Fruit fly (Drosophila melanogaster) whole organism, wandering third instar larva: ENCODE results near the gene Cpr30B.

Experiments used
- Abd-B ChIP-seq: fragments of >200 bp; optimal IDR thresholded peaks from 2 replicates; lab custom pipeline; 2017; ENCODE audit warnings: missing biosample characterization, missing genetic modification characterization
- CG32264 ChIP-seq: fragments of 200-800 bp; sonication (Bioruptor generic); optimal IDR thresholded peaks from 2 replicates; lab custom pipeline; 2016; ENCODE audit warnings: missing biosample characterization, missing genetic modification characterization
- CG9705 ChIP-seq: fragments of 200-800 bp; sonication (Bioruptor generic); optimal IDR thresholded peaks from 2 replicates; lab custom pipeline; 2018; ENCODE audit warnings: missing biosample characterization, mild to moderate bottlenecking, missing genetic modification characterization
- CrebA ChIP-seq: fragments of 200-800 bp; sonication (Bioruptor generic); optimal IDR thresholded peaks from 2 replicates; lab custom pipeline; 2016; ENCODE audit warnings: missing biosample characterization, mild to moderate bottlenecking, missing genetic modification characterization, borderline replicate concordance
- Dfd ChIP-seq: fragments of >200 bp; optimal IDR thresholded peaks from 2 replicates; lab custom pipeline; 2017; ENCODE audit warnings: missing biosample characterization, missing genetic modification characterization
- Dif ChIP-seq: fragments of 200-275, 200-300 bp; sonication (Bioruptor generic); optimal IDR thresholded peaks from 2 replicates; lab custom pipeline; 2018; ENCODE audit warnings: missing biosample characterization, missing genetic modification characterization; ENCODE audit not compliant: partially characterized antibody
- GATAd ChIP-seq: sonication (Bioruptor generic); optimal IDR thresholded peaks from 2 replicates; lab custom pipeline; 2016; ENCODE audit warnings: missing biosample characterization, missing genetic modification characterization
- HLH106 ChIP-seq: fragments of 200-800 bp; optimal IDR thresholded peaks from 3 replicates; lab custom pipeline; 2019; ENCODE audit warnings: missing biosample characterization, mild to moderate bottlenecking, missing genetic modification characterization, moderate library complexity
- Hnf4 ChIP-seq: fragments of 200-800 bp; sonication (Bioruptor generic); optimal IDR thresholded peaks from 2 replicates; lab custom pipeline; 2016; ENCODE audit warnings: missing biosample characterization, mild to moderate bottlenecking, missing genetic modification characterization
- Hr78 ChIP-seq: fragments of >200 bp; optimal IDR thresholded peaks from 2 replicates; lab custom pipeline; 2017; ENCODE audit warnings: missing biosample characterization, missing genetic modification characterization
- Hr83 ChIP-seq: fragments of 200-300 bp; sonication (Bioruptor generic); optimal IDR thresholded peaks from 2 replicates; lab custom pipeline; 2016; ENCODE audit warnings: missing biosample characterization, mild to moderate bottlenecking, missing genetic modification characterization, moderate library complexity; ENCODE audit not compliant: poor library complexity, severe bottlenecking
- Jra ChIP-seq: sonication (Bioruptor generic); optimal IDR thresholded peaks from 2 replicates; lab custom pipeline; 2016; ENCODE audit warnings: missing biosample characterization, missing genetic modification characterization
- Mio ChIP-seq: sonication (Bioruptor generic); optimal IDR thresholded peaks from 2 replicates; lab custom pipeline; 2016; ENCODE audit warnings: missing biosample characterization, missing genetic modification characterization
- Myc ChIP-seq: fragments of >200 bp; optimal IDR thresholded peaks from 2 replicates; lab custom pipeline; 2017
- N ChIP-seq: fragments of >200 bp; optimal IDR thresholded peaks from 2 replicates; lab custom pipeline; 2018; ENCODE audit warnings: missing biosample characterization, missing external identifiers, missing genetic modification characterization
- OdsH ChIP-seq: fragments of 200-800 bp; sonication (Bioruptor generic); optimal IDR thresholded peaks from 2 replicates; lab custom pipeline; 2016; ENCODE audit warnings: missing biosample characterization, mild to moderate bottlenecking, missing genetic modification characterization
- Rel ChIP-seq, 2 experiments: fragments of 200-800 bp; sonication (Bioruptor generic) in 1 of 2; optimal IDR thresholded peaks; 2 replicates in 1 of 2; 3 replicates in 1 of 2; lab custom pipeline; 2016 to 2019; ENCODE audit warnings: mild to moderate bottlenecking in 2 of 2, missing biosample characterization in 2 of 2, missing genetic modification characterization in 2 of 2, moderate library complexity in 1 of 2
- Sp1 ChIP-seq: fragments of 200-800 bp; sonication (Bioruptor generic); optimal IDR thresholded peaks from 3 replicates; lab custom pipeline; 2019; ENCODE audit warnings: missing biosample characterization, mild to moderate bottlenecking, missing genetic modification characterization, moderate library complexity
- Vsx2 ChIP-seq: fragments of 200-300, 225-300 bp; sonication (Bioruptor generic); optimal IDR thresholded peaks from 2 replicates; lab custom pipeline; 2018; ENCODE audit warnings: missing biosample characterization, missing genetic modification characterization; ENCODE audit not compliant: partially characterized antibody
- br ChIP-seq: fragments of 200-800 bp; sonication (Bioruptor generic); optimal IDR thresholded peaks from 2 replicates; lab custom pipeline; 2016; ENCODE audit warnings: missing biosample characterization, missing genetic modification characterization
- brk ChIP-seq: fragments of 200-800 bp; sonication (Bioruptor generic); optimal IDR thresholded peaks from 2 replicates; lab custom pipeline; 2016; ENCODE audit warnings: missing biosample characterization, mild to moderate bottlenecking, missing genetic modification characterization
- dl ChIP-seq, 2 experiments: fragments of 175-275, 200-275 bp in 1 of 2; fragments of 200-275 bp in 1 of 2; sonication (Bioruptor generic); optimal IDR thresholded peaks; lab custom pipeline; 2018; ENCODE audit warnings: mild to moderate bottlenecking in 2 of 2, missing biosample characterization in 2 of 2, missing genetic modification characterization in 2 of 2, moderate library complexity in 2 of 2; ENCODE audit not compliant: partially characterized antibody in 2 of 2, insufficient read depth in 1 of 2
- dsf ChIP-seq: sonication (Bioruptor generic); optimal IDR thresholded peaks from 2 replicates; lab custom pipeline; 2016; ENCODE audit warnings: missing biosample characterization, missing genetic modification characterization, borderline replicate concordance
- ey ChIP-seq: fragments of 200-800 bp; sonication (Bioruptor generic); optimal IDR thresholded peaks from 2 replicates; lab custom pipeline; 2016; ENCODE audit warnings: missing biosample characterization, missing genetic modification characterization
- foxo ChIP-seq, 2 experiments: fragments of 200-800 bp; sonication (Bioruptor generic); optimal IDR thresholded peaks; 2 replicates in 1 of 2; 3 replicates in 1 of 2; lab custom pipeline; 2016 to 2017; ENCODE audit warnings: missing biosample characterization in 2 of 2, missing genetic modification characterization in 2 of 2
- fru ChIP-seq: fragments of 200-800 bp; sonication (Bioruptor generic); optimal IDR thresholded peaks from 3 replicates; lab custom pipeline; 2016; ENCODE audit warnings: missing biosample characterization, mild to moderate bottlenecking, missing genetic modification characterization
- h ChIP-seq: fragments of 200-800 bp; sonication (Bioruptor generic); optimal IDR thresholded peaks from 3 replicates; lab custom pipeline; 2016; ENCODE audit warnings: missing biosample characterization, mild to moderate bottlenecking, missing genetic modification characterization
- lola ChIP-seq: fragments of >200 bp; optimal IDR thresholded peaks from 2 replicates; lab custom pipeline; 2017; ENCODE audit warnings: missing biosample characterization, missing genetic modification characterization
- pan ChIP-seq: fragments of >200 bp; optimal IDR thresholded peaks from 2 replicates; lab custom pipeline; 2017
- psq ChIP-seq: fragments of 200-800 bp; sonication (Bioruptor generic); optimal IDR thresholded peaks from 3 replicates; lab custom pipeline; 2017; ENCODE audit warnings: missing biosample characterization, mild to moderate bottlenecking, missing genetic modification characterization, moderate library complexity
- rgr ChIP-seq: fragments of 200-800 bp; sonication (Bioruptor generic); optimal IDR thresholded peaks from 3 replicates; lab custom pipeline; 2016; ENCODE audit warnings: missing biosample characterization, mild to moderate bottlenecking, missing genetic modification characterization
- sage ChIP-seq: fragments of 200-800 bp; sonication (Bioruptor generic); optimal IDR thresholded peaks from 2 replicates; lab custom pipeline; 2016; ENCODE audit warnings: missing biosample characterization, mild to moderate bottlenecking, missing genetic modification characterization
- sv ChIP-seq: fragments of 200-800 bp; sonication (Bioruptor generic); optimal IDR thresholded peaks from 3 replicates; lab custom pipeline; 2016; ENCODE audit warnings: missing biosample characterization, missing genetic modification characterization
- tai ChIP-seq: sonication (Bioruptor generic); optimal IDR thresholded peaks from 2 replicates; lab custom pipeline; 2016; ENCODE audit warnings: missing biosample characterization, missing genetic modification characterization
- usp ChIP-seq: fragments of >200 bp; optimal IDR thresholded peaks from 2 replicates; lab custom pipeline; 2017; ENCODE audit warnings: missing biosample characterization, missing genetic modification characterization
- woc ChIP-seq: sonication (Bioruptor generic); optimal IDR thresholded peaks from 2 replicates; lab custom pipeline; 2016; ENCODE audit warnings: missing biosample characterization, mild to moderate bottlenecking, missing genetic modification characterization

Gene Cpr30B

DNA sequence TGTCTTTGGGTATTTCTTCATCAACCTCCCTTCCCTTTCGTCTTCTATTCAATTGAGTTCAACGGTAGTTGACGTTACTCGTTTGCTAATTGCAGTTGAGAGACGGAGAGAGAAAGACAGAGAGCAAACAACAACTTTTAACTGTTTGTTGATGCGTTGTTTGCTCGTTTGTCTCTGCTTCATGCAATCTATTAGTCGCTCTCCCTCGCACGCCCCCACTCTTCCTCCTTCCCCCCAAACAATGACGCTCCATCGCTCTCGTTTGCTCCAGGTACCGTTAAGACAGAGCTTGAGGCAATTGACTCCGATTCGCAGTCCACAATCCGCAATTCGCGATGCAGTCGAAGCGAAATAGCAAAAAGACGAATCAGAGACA lies 45.4 kb upstream of the Cpr30B start:
- TF ChIP-seq foxo (GFP tag; optimal IDR thresholded peaks at IDR 0.05; lab: Kevin White, UChicago) (no peak), GATAd (GFP tag; lab: Kevin White, UChicago) (no peak), pan (lab: Kevin White, UChicago) (no peak), CG9705 (GFP tag; lab: Kevin White, UChicago) (no peak), Rel (GFP tag; optimal IDR thresholded peaks at IDR 0.05; lab: Kevin White, UChicago) (no peak), Rel (tag; optimal IDR thresholded peaks at IDR 0.05; lab: Kevin White, UChicago) (peak; percentile 25), Jra (no peak), brk (GFP tag; lab: Kevin White, UChicago) (no peak), fru (GFP tag; lab: Kevin White, UChicago) (no peak), sv (no peak), Dfd (no peak), psq (GFP tag; lab: Kevin White, UChicago) (peak; percentile 42), Hr83 (GFP tag; lab: Kevin White, UChicago) (no peak), lola (GFP tag; lab: Kevin White, UChicago) (no peak), Sp1 (GFP tag; lab: Kevin White, UChicago) (no peak), Hnf4 (GFP tag; lab: Kevin White, UChicago) (no peak)

DNA sequence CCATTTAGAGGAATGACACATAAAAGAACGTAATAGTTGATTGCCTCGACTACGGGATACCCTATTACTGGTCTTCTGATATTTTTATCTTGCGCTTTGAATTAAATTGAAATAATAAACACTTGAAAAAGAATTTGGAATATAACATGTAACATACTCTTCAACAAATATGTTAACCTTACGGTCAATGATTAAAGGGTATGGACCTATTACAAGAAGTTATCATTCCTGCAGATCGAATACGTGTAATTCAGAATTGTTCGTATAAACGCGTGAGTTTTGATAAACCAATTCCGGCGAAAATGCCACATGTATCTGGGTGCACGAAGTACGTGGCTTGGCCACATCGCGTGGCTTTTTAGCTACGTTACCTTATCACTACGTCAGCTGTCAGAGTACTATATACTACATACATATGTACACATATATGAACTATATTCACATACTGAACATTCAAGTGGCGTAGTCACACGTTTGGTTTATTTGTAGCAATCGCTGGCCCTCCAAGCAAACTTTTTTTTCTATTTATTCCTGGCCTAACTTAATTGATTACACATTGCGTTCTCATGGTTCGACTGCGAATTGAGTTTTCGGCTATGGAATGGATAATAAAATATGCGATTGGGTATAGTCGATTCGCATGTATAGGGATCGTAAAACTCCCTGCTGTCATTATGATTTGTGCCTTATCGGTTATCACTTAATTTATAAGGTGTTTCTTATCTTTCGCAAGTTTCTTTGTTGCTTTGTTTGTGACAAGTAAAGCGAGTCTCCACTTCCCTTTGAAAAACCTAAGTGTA lies 44.3 kb upstream of the Cpr30B start:
- no peak for TF ChIP-seq Jra
- TF ChIP-seq rgr (GFP tag; lab: Kevin White, UChicago) = peak; percentile 39
- peak; percentile 24 for TF ChIP-seq h
- TF ChIP-seq Vsx2 (GFP tag; lab: Kevin White, UChicago) = no peak
- peak; percentile 23 for TF ChIP-seq br (GFP tag; lab: Kevin White, UChicago)
- TF ChIP-seq OdsH = peak; percentile 41
- TF ChIP-seq woc (GFP tag; lab: Kevin White, UChicago) = peak; percentile 23
- peak; percentile 3 for TF ChIP-seq psq (GFP tag; lab: Kevin White, UChicago)
- TF ChIP-seq Hnf4 (GFP tag; lab: Kevin White, UChicago) = peak; percentile 19
- no peak for TF ChIP-seq brk (GFP tag; lab: Kevin White, UChicago)
- peak; percentile 30 for TF ChIP-seq fru (GFP tag; lab: Kevin White, UChicago)
- TF ChIP-seq ey (GFP tag; lab: Kevin White, UChicago) = peak; percentile 53
- peak; percentile 78 for TF ChIP-seq CrebA
- TF ChIP-seq sv = peak; percentile 4

DNA sequence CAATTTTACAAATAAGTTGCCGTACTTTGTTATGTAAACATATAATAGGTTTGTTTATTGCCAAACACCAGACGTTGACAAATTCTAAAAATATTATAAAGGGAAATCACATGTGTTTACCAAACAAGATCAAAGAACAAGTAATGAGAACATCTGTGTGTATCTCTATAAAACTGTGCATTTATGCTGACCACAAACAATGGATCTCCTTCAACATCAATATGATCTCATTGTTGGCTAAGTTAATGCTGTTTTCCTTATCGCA lies 43.8 kb upstream of the Cpr30B start:
- no peak for TF ChIP-seq foxo (GFP tag; optimal IDR thresholded peaks at IDR 0.05; lab: Kevin White, UChicago)
- TF ChIP-seq Rel (GFP tag; optimal IDR thresholded peaks at IDR 0.05; lab: Kevin White, UChicago) = no peak
- TF ChIP-seq Rel (tag; optimal IDR thresholded peaks at IDR 0.05; lab: Kevin White, UChicago) = peak; percentile 81

DNA sequence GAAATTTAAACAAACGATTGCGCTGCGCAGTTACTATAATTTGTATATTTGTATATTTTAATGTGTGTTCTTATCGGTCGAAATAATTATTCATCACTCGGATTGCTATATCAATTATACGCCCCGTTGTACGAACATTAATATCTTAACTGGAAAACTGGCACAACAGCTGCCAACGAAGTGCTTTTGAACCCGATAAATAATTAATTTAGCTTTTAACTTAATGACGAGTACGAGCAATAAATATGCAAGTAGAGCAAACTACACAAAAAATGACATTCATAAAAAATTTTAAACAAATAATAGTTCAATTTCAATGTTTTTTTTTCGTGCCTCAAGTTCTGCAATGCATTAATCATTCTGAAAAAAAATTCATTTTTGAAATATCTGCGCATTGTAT lies 42.2 kb upstream of the Cpr30B start:
- TF ChIP-seq sv (no peak), Abd-B (GFP tag; lab: Kevin White, UChicago) (no peak), woc (GFP tag; lab: Kevin White, UChicago) (no peak), usp (GFP tag; lab: Kevin White, UChicago) (no peak), rgr (GFP tag; lab: Kevin White, UChicago) (no peak)

DNA sequence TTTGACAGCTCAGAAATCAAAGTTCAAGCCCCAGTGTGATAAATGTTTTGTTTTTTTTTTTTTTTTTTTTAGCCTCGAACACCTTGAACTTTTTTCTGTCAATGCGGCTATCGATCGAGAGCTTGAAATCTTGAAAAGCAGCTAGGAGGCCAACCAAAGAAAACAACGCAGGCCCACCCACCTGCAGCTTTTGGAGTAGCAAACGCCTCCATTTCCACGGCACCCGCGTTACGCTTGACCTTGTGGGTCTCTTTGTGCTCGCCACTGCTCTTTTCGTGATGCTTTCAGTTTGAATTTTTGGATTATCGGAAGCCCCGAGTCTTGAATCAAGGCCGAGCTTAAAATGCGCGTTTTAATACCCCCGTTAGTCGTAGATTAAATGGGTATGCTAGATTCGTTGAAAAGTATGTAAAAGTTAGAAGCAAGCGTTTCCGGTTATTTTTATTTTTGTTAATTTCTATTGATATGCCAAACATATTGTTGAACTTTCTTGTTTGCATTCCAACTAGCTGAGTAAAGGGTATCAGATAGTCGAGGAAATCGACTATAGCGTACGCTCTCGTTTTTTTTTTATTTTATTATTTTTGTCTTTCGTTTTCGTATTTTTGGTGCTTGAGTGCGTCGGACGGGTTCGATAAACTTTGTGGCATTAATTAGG lies 39.8 kb upstream of the Cpr30B start:
- TF ChIP-seq N (no peak), HLH106 (tag; lab: Kevin White, UChicago) (no peak), Vsx2 (GFP tag; lab: Kevin White, UChicago) (no peak), Mio (GFP tag; lab: Kevin White, UChicago) (no peak), pan (lab: Kevin White, UChicago) (no peak), CrebA (no peak), br (GFP tag; lab: Kevin White, UChicago) (peak; percentile 11), h (peak; percentile 64), Sp1 (GFP tag; lab: Kevin White, UChicago) (no peak), Jra (no peak), sage (GFP tag; lab: Kevin White, UChicago) (no peak), ey (GFP tag; lab: Kevin White, UChicago) (peak; percentile 39), Abd-B (GFP tag; lab: Kevin White, UChicago) (no peak), Dif (GFP tag; lab: Kevin White, UChicago) (no peak), usp (GFP tag; lab: Kevin White, UChicago) (no peak), Rel (GFP tag; optimal IDR thresholded peaks at IDR 0.05; lab: Kevin White, UChicago) (no peak), Rel (tag; optimal IDR thresholded peaks at IDR 0.05; lab: Kevin White, UChicago) (peak; percentile 17), Myc (lab: Kevin White, UChicago) (no peak), foxo (GFP tag; optimal IDR thresholded peaks at IDR 0.05; lab: Kevin White, UChicago) (peak in 1 of 2 experiments; percentile 58), CG32264 (GFP tag; lab: Kevin White, UChicago) (no peak), Hr83 (GFP tag; lab: Kevin White, UChicago) (no peak), Hnf4 (GFP tag; lab: Kevin White, UChicago) (peak; percentile 0), Hr78 (GFP tag; lab: Kevin White, UChicago) (no peak), tai (GFP tag; lab: Kevin White, UChicago) (no peak), dsf (GFP tag; lab: Kevin White, UChicago) (no peak), GATAd (GFP tag; lab: Kevin White, UChicago) (no peak), dl (GFP tag; optimal IDR thresholded peaks at IDR 0.05; lab: Kevin White, UChicago; ENCODE audit: insufficient read depth in 1 of 2, partially characterized antibody in 2 of 2) (no peak)
